Fruit fly (Drosophila melanogaster) whole organism, wandering third instar larva: ENCODE measurements around the gene eIF4E3.

ENCODE experiments used
- CG9705 ChIP-seq: fragments of 200-800 bp; sonication (Bioruptor generic); optimal IDR thresholded peaks from 2 replicates; lab custom pipeline; 2018; ENCODE audit warnings: missing biosample characterization, mild to moderate bottlenecking, missing genetic modification characterization
- CrebA ChIP-seq: fragments of 200-800 bp; sonication (Bioruptor generic); optimal IDR thresholded peaks from 2 replicates; lab custom pipeline; 2016; ENCODE audit warnings: missing biosample characterization, mild to moderate bottlenecking, missing genetic modification characterization, borderline replicate concordance
- Dif ChIP-seq: fragments of 200-275, 200-300 bp; sonication (Bioruptor generic); optimal IDR thresholded peaks from 2 replicates; lab custom pipeline; 2018; ENCODE audit warnings: missing biosample characterization, missing genetic modification characterization; ENCODE audit not compliant: partially characterized antibody
- h ChIP-seq: fragments of 200-800 bp; sonication (Bioruptor generic); optimal IDR thresholded peaks from 3 replicates; lab custom pipeline; 2016; ENCODE audit warnings: missing biosample characterization, mild to moderate bottlenecking, missing genetic modification characterization

DNA sequence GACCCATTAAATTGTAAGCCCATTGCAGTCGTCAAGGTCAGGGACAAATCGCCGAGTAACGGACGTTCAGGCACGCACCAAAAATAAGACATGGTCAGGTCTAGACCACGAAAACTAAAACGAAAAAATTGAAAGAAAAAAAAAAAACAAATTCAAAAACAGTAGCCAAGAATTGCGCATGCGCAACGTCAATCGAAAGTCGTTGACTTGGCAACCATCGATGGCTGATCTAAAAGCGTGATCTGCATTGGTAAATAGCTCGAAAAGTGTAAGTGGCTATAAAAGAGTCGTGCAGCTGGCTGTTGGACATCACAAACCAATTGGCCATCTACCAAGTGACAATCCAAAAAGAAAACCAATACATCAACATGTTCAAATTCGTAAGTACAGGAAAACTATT, 7.2 kb upstream of the eIF4E3 start, which contains the start of gene CG13678:
- TF ChIP-seq CG9705 (GFP tag; lab: Kevin White, UChicago) (no peak), CrebA (GFP tag; lab: Kevin White, UChicago) (no peak), h (GFP tag; lab: Kevin White, UChicago) (no peak), Dif (GFP tag; lab: Kevin White, UChicago) (no peak)
